Fruit fly (Drosophila melanogaster) ovary, adult (tissue): ENCODE results near the gene CG13627.

Experiments used
- CG17801 ChIP-seq: fragments of 200-800 bp; optimal IDR thresholded peaks from 2 replicates; lab custom pipeline; 2019; ENCODE audit warnings: missing biosample characterization, mild to moderate bottlenecking, missing genetic modification characterization, moderate library complexity; ENCODE audit not compliant: partially characterized antibody

The CG13627 gene

DNA sequence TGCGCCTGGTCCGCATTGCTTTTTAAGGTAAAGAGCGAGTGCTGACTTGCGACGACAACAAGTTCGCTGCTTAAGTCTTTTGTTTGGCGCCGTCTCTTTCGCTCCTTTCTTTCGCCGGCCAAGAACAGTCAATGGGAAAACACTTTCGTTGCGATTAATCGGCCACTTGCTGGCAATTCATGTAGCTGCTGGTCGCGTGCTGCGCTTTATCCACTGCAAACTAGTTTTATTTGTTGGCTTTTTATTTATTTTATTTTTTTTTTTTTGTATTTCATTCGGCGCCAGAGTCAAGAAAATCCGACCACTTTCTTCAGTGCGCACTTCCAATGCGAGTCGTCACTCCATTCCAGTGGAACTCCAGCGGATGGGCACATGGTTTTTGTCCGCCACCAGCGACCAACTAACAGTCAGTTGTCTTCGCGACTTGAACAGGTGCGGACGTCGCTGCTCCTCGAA lies at the start of gene CG13627, which contains the start of gene CG46316:
Gene CG13627, plus strand, starts transcription at position 406 of the 456 bp plus-strand sequence.
Gene CG46316, plus strand, starts transcription at position 406 of the 456 bp plus-strand sequence.
- TF ChIP-seq CG17801 (GFP tag; lab: Kevin White, UChicago): no peak

DNA sequence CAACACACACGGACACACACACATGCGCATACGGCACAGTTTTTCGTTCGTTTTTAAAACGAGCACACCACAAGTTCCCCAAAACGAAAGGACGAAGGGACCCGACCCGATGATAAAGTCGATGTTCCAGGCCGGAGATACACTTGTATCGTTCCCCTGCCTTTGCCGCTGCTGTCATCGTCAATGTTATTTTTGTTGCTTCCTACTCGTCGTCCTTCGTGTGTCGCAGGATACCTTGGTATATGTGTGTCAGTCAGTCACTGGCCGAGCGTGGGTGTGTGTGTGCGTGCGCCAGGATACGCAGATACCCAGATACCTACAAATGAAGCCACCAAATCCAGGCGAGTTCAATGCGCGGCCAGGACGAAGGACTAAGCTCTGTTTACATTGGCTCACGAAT lies 49.5 kb upstream of the CG13627 start:
- no peak for TF ChIP-seq CG17801 (GFP tag; lab: Kevin White, UChicago)

DNA sequence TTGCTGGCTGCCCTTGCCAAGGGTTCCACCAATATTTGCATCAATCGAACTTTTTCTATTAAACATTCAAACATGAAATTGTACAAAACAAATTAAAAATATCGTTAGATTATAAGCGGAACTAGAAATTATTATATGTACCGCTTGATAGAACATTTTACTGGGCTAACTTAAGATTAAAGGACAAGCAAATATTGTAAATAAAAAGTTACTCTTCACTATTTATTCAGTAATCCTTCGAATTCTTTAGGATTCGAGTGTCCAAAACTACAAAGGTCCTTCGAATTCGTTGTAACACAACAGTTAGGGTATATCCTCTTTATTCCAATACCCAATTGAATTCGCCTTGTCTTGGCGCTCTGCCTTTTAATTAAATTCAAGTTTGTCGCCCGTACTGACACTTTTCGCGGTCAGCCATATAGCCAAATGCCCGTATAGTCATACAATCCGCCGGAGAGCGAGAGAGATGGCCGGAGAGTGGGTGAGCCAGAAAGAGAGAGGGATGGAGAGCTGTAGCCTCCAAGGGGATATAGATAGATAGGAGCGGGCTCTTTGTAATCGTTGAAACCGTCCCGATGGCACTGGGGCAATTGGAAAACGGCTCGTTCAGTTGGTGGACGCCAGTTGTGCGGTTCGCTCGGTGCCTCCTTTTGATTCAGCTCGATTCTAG lies 44.9 kb upstream of the CG13627 start:
- TF ChIP-seq CG17801 (GFP tag; lab: Kevin White, UChicago): no peak

DNA sequence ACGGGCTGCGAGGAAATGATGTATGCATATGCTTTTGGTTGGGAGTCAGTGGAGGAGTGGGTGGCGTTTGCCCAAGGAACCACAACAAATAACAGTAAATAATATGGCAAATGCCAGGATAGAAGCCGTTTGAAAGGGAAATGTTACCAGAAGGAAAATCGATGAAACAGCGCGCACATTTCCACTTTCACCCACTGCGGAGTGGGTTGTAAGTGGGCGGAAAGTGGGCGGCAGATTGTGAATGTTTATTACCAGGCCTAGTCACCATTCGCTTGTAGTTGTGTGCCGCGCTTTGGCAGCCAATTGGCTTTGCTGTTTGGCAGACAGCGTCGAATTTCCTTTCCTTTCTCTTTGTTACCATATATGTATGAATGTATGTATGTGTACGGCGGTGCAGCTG lies 40.9 kb upstream of the CG13627 start:
- no peak for TF ChIP-seq CG17801 (GFP tag; lab: Kevin White, UChicago)

DNA sequence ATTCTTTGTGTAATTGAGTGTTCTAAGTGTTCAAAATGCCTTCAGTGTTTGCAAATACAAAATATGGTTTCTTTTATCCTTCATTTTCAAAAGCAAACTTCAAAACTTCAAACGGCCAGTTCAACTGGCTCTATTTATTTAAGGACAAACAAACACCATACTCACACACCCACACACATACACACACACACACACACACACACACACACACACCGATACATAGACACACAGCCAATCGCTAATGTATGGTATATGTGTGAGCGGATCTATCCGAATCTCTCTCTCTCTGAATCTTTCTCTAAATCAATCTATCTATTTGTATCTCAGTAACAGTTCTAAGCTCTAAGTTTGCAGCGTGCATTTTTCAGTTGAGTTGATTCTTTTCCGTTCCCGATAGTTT lies 19.7 kb upstream of the CG13627 start:
- TF ChIP-seq CG17801 (GFP tag; lab: Kevin White, UChicago): no peak

DNA sequence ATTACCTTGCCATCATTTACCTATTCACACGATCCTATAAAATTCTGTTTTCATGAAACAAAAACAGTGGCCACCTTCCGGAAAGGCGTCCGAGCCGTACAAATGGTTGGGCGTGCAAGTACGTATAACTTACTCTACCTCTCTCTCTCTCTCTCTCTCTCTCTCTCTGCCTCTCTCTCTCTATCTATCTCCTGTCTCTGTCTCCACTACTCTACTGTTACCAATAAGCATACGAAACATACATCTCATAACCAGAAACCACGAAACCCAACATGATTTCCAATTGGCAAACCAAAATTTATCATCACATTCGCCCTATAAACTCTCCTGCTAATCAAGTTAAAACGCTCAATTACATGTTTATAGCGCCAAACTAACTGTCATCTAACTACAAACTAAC lies 13.3 kb upstream of the CG13627 start:
- TF ChIP-seq CG17801 (GFP tag; lab: Kevin White, UChicago): no peak

DNA sequence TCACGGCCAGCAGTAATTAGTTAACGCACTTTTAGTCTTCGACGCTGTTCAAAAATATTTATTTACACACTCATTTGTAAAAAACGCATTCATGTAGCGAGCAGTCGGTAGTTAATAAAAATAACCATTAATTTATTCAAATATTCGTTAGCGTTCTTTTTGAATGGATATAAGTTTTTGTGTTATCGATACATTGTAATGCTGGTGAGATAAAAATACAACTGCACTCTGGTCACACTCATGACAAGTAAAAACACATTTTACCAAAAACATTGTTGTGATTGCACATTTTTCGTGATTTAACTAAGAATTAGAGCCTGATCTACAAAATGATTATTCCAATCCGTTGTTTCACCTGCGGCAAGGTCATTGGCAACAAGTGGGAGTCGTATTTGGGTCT lies 4.7 kb downstream of the CG13627 start, which contains the start of gene Polr2L:
Gene Polr2L, plus strand, starts transcription at position 223 of the 400 bp plus-strand sequence.
- no peak for TF ChIP-seq CG17801 (GFP tag; lab: Kevin White, UChicago)

DNA sequence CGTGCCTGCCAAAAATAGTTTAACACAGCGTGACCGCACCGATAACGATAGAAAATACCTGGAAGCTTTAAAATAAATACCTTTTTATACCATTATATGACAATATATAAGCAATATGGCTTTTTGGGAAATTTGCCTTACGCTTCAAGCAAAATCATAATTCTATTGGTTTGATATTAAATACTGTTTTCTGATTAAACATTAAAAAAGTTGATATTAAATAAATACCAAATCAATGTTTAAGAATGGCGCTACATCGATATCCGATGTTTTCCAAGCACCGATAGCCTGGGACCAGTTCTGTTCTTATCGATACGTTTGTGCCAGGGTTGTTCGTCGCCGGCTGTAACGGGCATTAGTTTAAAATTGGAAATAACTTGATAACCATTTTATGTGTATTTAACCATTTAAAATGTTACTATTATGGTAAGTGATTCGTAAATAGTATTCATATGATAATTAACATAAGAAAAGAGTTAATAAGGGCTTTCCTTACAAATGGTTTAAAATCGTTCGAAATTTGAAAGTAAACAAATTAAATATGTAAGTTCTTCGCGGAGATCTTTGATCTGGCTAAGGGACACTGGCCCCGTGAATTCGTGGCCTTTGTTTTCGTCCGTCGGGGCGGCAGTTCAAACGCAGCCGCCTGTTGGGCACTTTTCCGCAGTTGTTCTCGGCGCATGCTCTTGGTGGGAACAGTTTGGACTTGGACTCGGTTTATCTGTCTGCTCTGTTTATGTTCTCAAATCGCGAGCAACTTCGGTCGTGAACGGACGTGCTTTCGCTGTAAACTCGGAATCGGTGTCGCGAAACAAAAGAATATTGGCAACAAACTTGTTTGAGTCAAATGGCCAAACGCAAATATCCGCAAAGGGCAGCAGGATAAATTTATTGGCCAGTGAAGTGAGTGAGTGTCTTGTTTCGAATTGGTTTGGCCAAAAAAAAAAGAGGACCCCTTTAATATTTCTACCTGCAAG lies 7.0 kb downstream of the CG13627 start, which contains the start of the genes CG13630 and tok:
Gene CG13630, minus strand, starts transcription at position 51 of the 977 bp plus-strand sequence.
Gene tok, plus strand, starts transcription at position 384 of the 977 bp plus-strand sequence.
- no peak for TF ChIP-seq CG17801 (GFP tag; lab: Kevin White, UChicago)

DNA sequence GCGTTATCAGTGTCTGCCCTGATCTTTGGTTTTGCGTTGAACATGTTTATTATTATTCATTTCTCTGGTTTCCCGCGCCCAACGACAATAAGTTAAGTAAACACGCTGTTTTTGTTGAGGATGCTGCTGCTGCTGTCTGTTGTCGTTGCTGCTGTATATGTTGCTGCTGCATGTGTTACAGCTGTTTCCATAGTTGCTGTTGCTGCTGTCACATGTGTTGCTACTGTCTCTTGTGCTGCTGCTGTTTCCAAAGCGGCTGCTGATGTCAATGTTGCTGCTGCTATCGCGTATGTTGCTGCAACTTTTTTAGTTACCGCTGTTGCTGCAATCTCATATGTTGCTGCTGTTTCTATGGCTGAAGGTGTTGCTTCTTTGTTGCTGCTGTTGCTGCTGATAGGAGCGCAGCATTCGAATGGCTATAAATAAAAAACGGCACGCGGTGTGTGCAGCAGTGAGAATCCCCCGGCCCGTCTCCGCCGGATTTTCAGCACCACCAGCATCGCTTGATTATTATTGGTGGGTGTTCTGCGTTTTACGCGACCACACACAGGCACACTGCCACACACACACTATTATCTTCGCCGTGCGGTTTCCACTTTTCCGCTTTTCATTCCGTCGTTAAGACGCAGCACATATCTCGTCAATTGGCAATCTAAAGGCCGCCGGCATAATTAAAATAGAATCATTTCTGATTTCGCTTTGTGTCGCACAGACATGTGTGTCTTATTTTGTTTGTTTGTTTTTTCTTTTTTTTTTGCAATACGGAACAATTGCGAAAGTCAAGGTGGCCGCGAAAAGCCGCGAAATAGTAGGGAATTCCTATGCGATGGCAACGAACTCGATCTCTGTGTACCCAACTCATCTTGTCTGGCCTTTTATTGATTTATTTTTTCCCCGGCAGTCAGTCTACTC lies 8.1 kb downstream of the CG13627 start:
- TF ChIP-seq CG17801 (GFP tag; lab: Kevin White, UChicago): no peak

DNA sequence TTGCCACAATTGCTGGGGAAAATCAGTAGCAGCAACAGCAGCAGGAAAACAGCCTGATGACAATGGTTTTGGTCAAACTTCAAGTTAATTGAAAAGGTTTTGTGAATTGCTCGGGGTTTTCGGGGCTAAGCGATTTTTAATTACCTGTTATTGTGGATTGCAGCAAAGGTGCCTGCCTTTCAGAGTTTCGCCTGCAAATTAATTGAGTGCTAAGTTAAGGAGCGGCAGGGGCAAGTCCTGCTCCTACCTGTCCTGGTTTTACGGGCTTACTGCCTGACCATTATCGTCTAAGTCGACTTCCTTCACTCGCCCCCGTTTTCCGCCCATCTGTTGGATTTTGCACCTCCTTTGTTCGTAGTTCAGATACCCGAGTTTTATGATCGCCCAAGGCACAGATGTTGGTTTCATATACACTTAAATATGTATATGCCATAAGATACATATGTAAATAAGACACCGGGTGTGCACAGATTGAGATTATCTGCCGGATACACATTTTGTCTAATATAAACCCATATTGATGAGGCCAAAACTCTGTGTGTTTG lies 13.8 kb downstream of the CG13627 start:
- no peak for TF ChIP-seq CG17801 (GFP tag; lab: Kevin White, UChicago)

DNA sequence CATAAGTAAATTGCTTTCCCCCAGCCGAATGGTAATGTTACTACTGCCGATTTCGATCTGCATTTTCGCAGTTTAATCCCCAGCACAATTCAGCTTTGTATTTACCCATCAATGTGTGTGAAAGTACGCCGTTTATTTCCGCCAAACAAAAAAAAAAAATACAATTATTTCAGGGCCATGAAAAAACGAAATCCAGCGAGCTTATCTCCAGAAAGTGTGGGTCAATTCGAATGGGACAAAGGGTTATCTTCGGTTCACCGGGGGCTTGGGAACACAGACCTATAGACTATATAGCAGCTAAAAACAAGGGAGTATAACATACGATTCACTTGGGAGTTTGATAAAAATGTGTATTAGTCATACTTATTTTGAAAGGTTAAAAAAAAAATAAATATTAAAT lies 14.5 kb downstream of the CG13627 start:
- no peak for TF ChIP-seq CG17801 (GFP tag; lab: Kevin White, UChicago)

DNA sequence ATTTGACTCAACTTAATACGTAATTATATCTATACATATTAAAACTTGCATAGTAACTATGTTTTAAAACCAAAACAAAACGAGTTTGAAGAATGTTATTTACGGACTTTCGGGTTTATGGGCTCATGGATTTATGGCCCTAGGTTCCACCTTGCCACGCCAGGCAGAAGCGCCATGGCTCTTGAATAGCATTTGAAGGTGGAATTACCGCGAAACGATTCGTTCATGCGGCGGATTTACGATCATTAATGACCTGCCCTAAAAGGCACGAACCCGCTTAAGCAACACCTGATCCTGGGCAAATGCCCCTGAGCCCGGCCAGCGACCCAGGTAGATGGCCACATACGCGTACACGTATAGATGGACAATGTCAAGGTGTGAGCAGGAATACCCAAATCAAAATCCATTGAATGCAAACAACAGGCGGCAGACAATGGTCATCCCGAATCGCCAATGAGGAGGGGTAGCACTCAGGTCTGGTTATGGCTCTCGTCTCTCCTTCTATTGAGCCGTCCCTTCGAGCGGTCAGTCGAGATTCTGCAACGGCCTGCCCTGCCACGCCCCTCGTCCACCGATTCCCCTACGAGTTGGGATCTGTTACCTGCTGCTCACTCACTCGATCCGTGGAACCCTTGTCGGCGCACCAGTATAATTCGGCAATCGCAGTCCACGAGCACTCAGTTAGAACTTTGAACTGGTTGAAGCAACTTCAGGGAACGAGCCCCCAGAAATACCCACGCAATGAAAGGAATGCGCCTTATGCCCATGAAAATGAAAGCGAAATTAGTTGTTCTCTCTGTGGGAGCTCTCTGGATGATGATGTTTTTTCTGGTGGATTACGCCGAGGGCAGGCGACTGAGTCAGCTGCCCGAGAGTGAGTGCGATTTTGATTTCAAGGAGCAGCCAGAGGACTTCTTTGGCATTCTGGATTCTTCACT lies 36.7 kb downstream of the CG13627 start, which contains the start of gene tld:
Gene tld, plus strand, starts transcription at position 677 of the 938 bp plus-strand sequence.
- TF ChIP-seq CG17801 (GFP tag; lab: Kevin White, UChicago): no peak

DNA sequence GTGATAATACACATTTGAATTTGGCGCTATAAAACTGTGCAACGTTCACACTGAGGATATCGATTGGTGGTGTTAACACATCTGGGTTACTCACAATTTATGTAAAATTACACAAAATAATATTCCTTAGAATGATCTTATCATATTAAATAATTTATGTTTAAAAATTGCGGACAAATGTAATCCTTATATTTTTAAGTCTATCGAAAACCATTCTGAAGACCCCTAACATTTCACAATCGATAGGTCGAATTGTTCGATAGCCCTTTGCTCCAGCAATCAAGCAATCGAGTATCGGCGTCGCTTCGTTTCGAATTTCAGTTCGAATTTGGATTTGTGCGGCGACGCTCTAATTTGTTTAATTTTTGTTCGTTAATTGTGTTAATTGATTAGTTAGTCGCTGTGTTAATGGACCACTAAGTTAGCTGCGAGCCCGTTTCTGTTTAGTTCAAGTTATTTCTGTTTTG lies 41.0 kb downstream of the CG13627 start, which contains the start of gene asp:
Gene asp, plus strand, starts transcription at position 289 of the 467 bp plus-strand sequence.
- TF ChIP-seq CG17801 (GFP tag; lab: Kevin White, UChicago): no peak
